Worm (Caenorhabditis elegans) whole organism, L2 larva: ENCODE measurements around the gene smex-2.

Source experiments
- Y55F3AM.14 ChIP-seq: fragments of 200-800 bp; sonication (Bioruptor generic); optimal IDR thresholded peaks from 2 replicates; lab custom pipeline; 2018; ENCODE audit warnings: mild to moderate bottlenecking, missing genetic modification characterization, missing compliant biosample characterization
- ama-1 ChIP-seq: fragments of 150-350 bp; optimal IDR thresholded peaks from 2 replicates; lab custom pipeline; 2018; ENCODE audit warnings: inconsistent platforms
- ceh-82 ChIP-seq: fragments of 150-350 bp; optimal IDR thresholded peaks from 2 replicates; lab custom pipeline; 2014; ENCODE audit warnings: missing biosample characterization, missing genetic modification characterization
- dmd-4 ChIP-seq: sonication (generic microtip); optimal IDR thresholded peaks from 2 replicates; lab custom pipeline; 2017; ENCODE audit warnings: missing biosample characterization, missing genetic modification characterization
- elt-3 ChIP-seq: sonication (generic microtip); optimal IDR thresholded peaks from 2 replicates; lab custom pipeline; 2017; ENCODE audit warnings: missing biosample characterization, missing genetic modification characterization
- fos-1 ChIP-seq: fragments of 150-350 bp; optimal IDR thresholded peaks from 2 replicates; lab custom pipeline; 2014; ENCODE audit warnings: missing biosample characterization, missing genetic modification characterization
- mab-5 ChIP-seq: fragments of 150-350 bp; optimal IDR thresholded peaks from 2 replicates; lab custom pipeline; 2014; ENCODE audit warnings: missing biosample characterization, missing genetic modification characterization
- mdl-1 ChIP-seq, 2 experiments: fragments of 150-350 bp in 1 of 2; sonication (generic microtip) in 1 of 2; optimal IDR thresholded peaks; 2 replicates each; lab custom pipeline; 2017; ENCODE audit warnings: missing biosample characterization in 2 of 2, missing genetic modification characterization in 2 of 2
- nhr-11 ChIP-seq: fragments of 150-350 bp; optimal IDR thresholded peaks from 2 replicates; lab custom pipeline; 2014; ENCODE audit warnings: missing biosample characterization, missing genetic modification characterization
- nhr-23 ChIP-seq: fragments of 150-350 bp; optimal IDR thresholded peaks from 2 replicates; lab custom pipeline; 2014; ENCODE audit warnings: missing biosample characterization, missing genetic modification reagents, missing genetic modification characterization
- nhr-77 ChIP-seq: fragments of 150-350 bp; optimal IDR thresholded peaks from 2 replicates; lab custom pipeline; 2014; ENCODE audit warnings: missing biosample characterization, missing genetic modification characterization
- unc-62 ChIP-seq: fragments of 150-350 bp; optimal IDR thresholded peaks from 2 replicates; lab custom pipeline; 2014; ENCODE audit warnings: missing biosample characterization, missing genetic modification reagents, missing genetic modification characterization
- ztf-4 ChIP-seq: fragments of 150-350 bp; optimal IDR thresholded peaks from 2 replicates; lab custom pipeline; 2014; ENCODE audit warnings: missing biosample characterization, missing genetic modification characterization

DNA sequence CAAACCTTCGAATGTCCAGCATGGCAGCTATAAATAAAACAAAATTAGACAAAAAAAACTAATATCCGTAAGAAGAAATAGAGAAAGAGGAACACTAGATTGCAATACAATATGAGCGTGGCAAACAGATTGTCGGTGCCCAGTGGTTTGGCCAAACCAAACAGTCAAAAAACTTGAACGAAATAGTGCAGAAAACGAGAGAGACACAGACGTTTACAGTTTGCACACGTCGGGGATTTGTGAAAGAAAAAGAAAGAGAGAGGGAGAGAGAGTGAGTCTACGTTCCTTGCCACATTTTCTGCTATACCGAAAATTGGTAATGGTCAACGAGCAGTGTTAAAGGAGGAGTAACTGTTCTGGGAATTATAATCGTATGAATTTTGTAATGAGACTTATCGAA is 4.1 kb downstream of the smex-2 start, which contains the start of gene ergi-1:
- TF ChIP-seq Y55F3AM.14 (GFP tag; lab: Kevin White, UChicago), result no peak
- no peak for TF ChIP-seq nhr-11 (tag; lab: Kevin White, UChicago)
- TF ChIP-seq dmd-4 (tag; lab: Kevin White, UChicago), result no peak
- TF ChIP-seq elt-3 (tag; lab: Kevin White, UChicago), result no peak
- TF ChIP-seq nhr-77, result no peak
- no peak for TF ChIP-seq mab-5 (tag; lab: Kevin White, UChicago)
- no peak for TF ChIP-seq nhr-23
- no peak for TF ChIP-seq ama-1
- no peak for TF ChIP-seq ceh-82 (tag; lab: Kevin White, UChicago)
- TF ChIP-seq fos-1 (tag; lab: Kevin White, UChicago), result no peak
- TF ChIP-seq mdl-1 (tag; optimal IDR thresholded peaks at IDR 0.05; lab: Kevin White, UChicago), result no peak
- TF ChIP-seq ztf-4 (tag; lab: Kevin White, UChicago), result no peak
- no peak for TF ChIP-seq unc-62 (GFP tag; lab: Kevin White, UChicago)
